1 fruit fly cellular context compared by ENCODE assay signal in genomic region chr3L:9410754-9411423, dm6.
TF ChIP-seq lines count a peak whose summit lies in the region.

Gene CG4022, minus strand, starts transcription at chr3L:9410832.
Gene Cpsf5, plus strand, starts transcription at chr3L:9411038.

TF ChIP-seq in whole organism, embryonic, 481 proteins besides CTCF, POLR2A, EP300 and RAD21 (continued from another document):
- TF ChIP-seq CG14014 (GFP tag; IDR thresholded peaks at IDR 0.05; lab: Robert Waterston, UW) (peak; percentile 82), CG4617 (GFP tag; optimal IDR thresholded peaks at IDR 0.05; lab: Kevin White, UChicago; ENCODE audit: borderline replicate concordance) (peak; percentile 85), HLHmδ (GFP tag; optimal IDR thresholded peaks at IDR 0.05; lab: Kevin White, UChicago) (no peak), ranshi (GFP tag; IDR thresholded peaks at IDR 0.05; lab: Robert Waterston, UW) (peak; percentile 82; the same call in 1 of the 2 replicates), cad (GFP tag; optimal IDR thresholded peaks at IDR 0.05; lab: Kevin White, UChicago) (no peak), zf30C (GFP tag; optimal IDR thresholded peaks at IDR 0.05; lab: Kevin White, UChicago) (no peak), CG3281 (GFP tag; optimal IDR thresholded peaks at IDR 0.05; lab: Kevin White, UChicago) (peak; percentile 79), maf-S (GFP tag; optimal IDR thresholded peaks at IDR 0.05; lab: Kevin White, UChicago) (peak; percentile 49), HmgD (GFP tag; optimal IDR thresholded peaks at IDR 0.05; lab: Kevin White, UChicago) (no peak), CHES-1-like (GFP tag; optimal IDR thresholded peaks at IDR 0.05; lab: Kevin White, UChicago) (peak; percentile 60), CG12299 (tag; optimal IDR thresholded peaks at IDR 0.05; lab: Kevin White, UChicago) (peak; percentile 84), Ets65A (GFP tag; lab: Kevin White, UChicago) (peak; percentile 90), croc (GFP tag; conservative IDR thresholded peaks at IDR 0.05; lab: Robert Waterston, UW) (peak; percentile 73), CG10321 (GFP tag; IDR thresholded peaks at IDR 0.05; lab: Robert Waterston, UW) (peak; percentile 40; the same call in 1 of the 2 replicates), peb (GFP tag; IDR thresholded peaks at IDR 0.05; lab: Robert Waterston, UW) (peak; percentile 73), CG7987 (GFP tag; optimal IDR thresholded peaks at IDR 0.05; lab: Kevin White, UChicago) (no peak), Nf-YA (GFP tag; IDR thresholded peaks at IDR 0.05; lab: Robert Waterston, UW) (peak; percentile 71), CG32532 (GFP tag; IDR thresholded peaks at IDR 0.05; lab: Robert Waterston, UW) (peak; percentile 91), Usf (GFP tag; optimal IDR thresholded peaks at IDR 0.05; lab: Kevin White, UChicago) (peak; percentile 32), CG8765 (GFP tag; IDR thresholded peaks at IDR 0.05; lab: Robert Waterston, UW) (peak; percentile 66; the same call in 1 of the 2 replicates), CG4360 (GFP tag; IDR thresholded peaks at IDR 0.05; lab: Robert Waterston, UW) (no peak), gem (tag; optimal IDR thresholded peaks at IDR 0.05; lab: Kevin White, UChicago) (peak; percentile 93), CG6654 (GFP tag; optimal IDR thresholded peaks at IDR 0.05; lab: Kevin White, UChicago) (no peak), CG2678 (tag; optimal IDR thresholded peaks at IDR 0.05; lab: Kevin White, UChicago) (peak; percentile 85), CG12659 (GFP tag; optimal IDR thresholded peaks at IDR 0.05; lab: Kevin White, UChicago) (peak; percentile 91), CG10431 (GFP tag; optimal IDR thresholded peaks at IDR 0.05; lab: Kevin White, UChicago) (peak; percentile 81), CG9876 (GFP tag; optimal IDR thresholded peaks at IDR 0.05; lab: Kevin White, UChicago) (no peak), Mrtf (GFP tag; IDR thresholded peaks at IDR 0.05; lab: Robert Waterston, UW) (peak; percentile 40; the same call in 1 of the 3 replicates), Xrp1 (GFP tag; IDR thresholded peaks at IDR 0.05; lab: Robert Waterston, UW) (peak; percentile 89), zen (tag; optimal IDR thresholded peaks at IDR 0.05; lab: Kevin White, UChicago) (peak; percentile 86), Chrac-16 (GFP tag; optimal IDR thresholded peaks at IDR 0.05; lab: Kevin White, UChicago) (peak; percentile 85), yki (optimal IDR thresholded peaks at IDR 0.05; lab: Kevin White, UChicago) (no peak), trh (GFP tag; optimal IDR thresholded peaks at IDR 0.05; lab: Kevin White, UChicago) (peak; percentile 65), gsb-n (tag; optimal IDR thresholded peaks at IDR 0.05; lab: Kevin White, UChicago) (peak; percentile 84), CG30020 (tag; optimal IDR thresholded peaks at IDR 0.05; lab: Kevin White, UChicago) (peak; percentile 78), Dad (GFP tag; optimal IDR thresholded peaks at IDR 0.05; lab: Kevin White, UChicago) (peak; percentile 34), gt (GFP tag; IDR thresholded peaks at IDR 0.05; lab: Robert Waterston, UW) (peak; percentile 40; the same call in 1 of the 2 replicates), CG6765 (GFP tag; optimal IDR thresholded peaks at IDR 0.05; lab: Kevin White, UChicago) (no peak), az2 (GFP tag; optimal IDR thresholded peaks at IDR 0.05; lab: Kevin White, UChicago) (peak; percentile 85), CG5953 (GFP tag; IDR thresholded peaks at IDR 0.05; lab: Robert Waterston, UW) (peak; percentile 1; the same call in 1 of the 2 replicates), Kr (GFP tag; optimal IDR thresholded peaks at IDR 0.05; lab: Kevin White, UChicago) (no peak), btn (GFP tag; optimal IDR thresholded peaks at IDR 0.05; lab: Kevin White, UChicago) (no peak), Antp (GFP tag; optimal IDR thresholded peaks at IDR 0.05; lab: Kevin White, UChicago) (peak; percentile 48), Dek (tag; optimal IDR thresholded peaks at IDR 0.05; lab: Kevin White, UChicago) (peak; percentile 83), Ravus (GFP tag; IDR thresholded peaks at IDR 0.05; lab: Robert Waterston, UW) (peak; percentile 25; the same call in 1 of the 2 replicates), sens-2 (GFP tag; IDR thresholded peaks at IDR 0.05; lab: Robert Waterston, UW) (0 out of 2 replicates have a peak, but pooled peaks have one; percentile 29), fd64A (GFP tag; optimal IDR thresholded peaks at IDR 0.05; lab: Kevin White, UChicago) (no peak), Sry-β (GFP tag; optimal IDR thresholded peaks at IDR 0.05; lab: Kevin White, UChicago) (peak; percentile 42), CoRest (tag; optimal IDR thresholded peaks at IDR 0.05; lab: Kevin White, UChicago) (peak; percentile 91), CG1832 (GFP tag; optimal IDR thresholded peaks at IDR 0.05; lab: Kevin White, UChicago) (no peak), eyg (GFP tag; optimal IDR thresholded peaks at IDR 0.05; lab: Kevin White, UChicago) (peak; percentile 2), hkb (optimal IDR thresholded peaks at IDR 0.05; lab: Kevin White, UChicago) (no peak), hkb (GFP tag; IDR thresholded peaks at IDR 0.05; lab: Robert Waterston, UW) (peak; percentile 87), run (tag; optimal IDR thresholded peaks at IDR 0.05; lab: Kevin White, UChicago) (peak; percentile 54), sim (GFP tag; IDR thresholded peaks at IDR 0.05; lab: Robert Waterston, UW) (no peak), CG18262 (tag; optimal IDR thresholded peaks at IDR 0.05; lab: Kevin White, UChicago) (peak; percentile 84), ATbp (GFP tag; optimal IDR thresholded peaks at IDR 0.05; lab: Kevin White, UChicago) (peak; percentile 62), twi (tag; optimal IDR thresholded peaks at IDR 0.05; lab: Kevin White, UChicago) (peak; percentile 83), CG33557 (GFP tag; optimal IDR thresholded peaks at IDR 0.05; lab: Kevin White, UChicago) (peak; percentile 86), unpg (GFP tag; optimal IDR thresholded peaks at IDR 0.05; lab: Kevin White, UChicago) (peak; percentile 87), ab (GFP tag; optimal IDR thresholded peaks at IDR 0.05; lab: Kevin White, UChicago) (peak; percentile 45), CG10543 (GFP tag; optimal IDR thresholded peaks at IDR 0.05; lab: Kevin White, UChicago) (peak; percentile 92), pros (GFP tag; optimal IDR thresholded peaks at IDR 0.05; lab: Kevin White, UChicago) (no peak), B-H1 (GFP tag; IDR thresholded peaks at IDR 0.05; lab: Robert Waterston, UW) (peak; percentile 63; the same call in 2 of the 3 replicates), pum (GFP tag; optimal IDR thresholded peaks at IDR 0.05; lab: Kevin White, UChicago) (peak; percentile 61), shn (GFP tag; optimal IDR thresholded peaks at IDR 0.05; lab: Kevin White, UChicago) (peak; percentile 44), CG2712 (tag; optimal IDR thresholded peaks at IDR 0.05; lab: Kevin White, UChicago) (peak; percentile 91), Atf3 (GFP tag; optimal IDR thresholded peaks at IDR 0.05; lab: Kevin White, UChicago) (peak; percentile 36), sna (GFP tag; IDR thresholded peaks at IDR 0.05; lab: Robert Waterston, UW; ENCODE audit: partially characterized antibody) (no peak), CG3163 (GFP tag; optimal IDR thresholded peaks at IDR 0.05; lab: Kevin White, UChicago) (peak; percentile 18), CG1647 (GFP tag; optimal IDR thresholded peaks at IDR 0.05; lab: Kevin White, UChicago) (peak; percentile 53), CG14441 (GFP tag; IDR thresholded peaks at IDR 0.05; lab: Robert Waterston, UW) (peak; percentile 83), CG2116 (GFP tag; optimal IDR thresholded peaks at IDR 0.05; lab: Kevin White, UChicago) (peak; percentile 83), CG14710 (tag; optimal IDR thresholded peaks at IDR 0.05; lab: Kevin White, UChicago) (peak; percentile 90), esg (GFP tag; conservative IDR thresholded peaks at IDR 0.05; lab: Robert Waterston, UW) (peak; percentile 79), CG30431 (GFP tag; optimal IDR thresholded peaks at IDR 0.05; lab: Kevin White, UChicago) (peak; percentile 52), gfzf (GFP tag; optimal IDR thresholded peaks at IDR 0.05; lab: Kevin White, UChicago) (peak; percentile 71), CG12391 (tag; optimal IDR thresholded peaks at IDR 0.05; lab: Kevin White, UChicago) (peak; percentile 95), CG9932 (GFP tag; IDR thresholded peaks at IDR 0.05; lab: Robert Waterston, UW) (peak; percentile 93), CG15479 (GFP tag; optimal IDR thresholded peaks at IDR 0.05; lab: Kevin White, UChicago) (peak; percentile 66), CG3407 (GFP tag; optimal IDR thresholded peaks at IDR 0.05; lab: Kevin White, UChicago) (peak; percentile 68), CG8290 (GFP tag; optimal IDR thresholded peaks at IDR 0.05; lab: Kevin White, UChicago) (peak; percentile 80), CG8290 (tag; optimal IDR thresholded peaks at IDR 0.05; lab: Kevin White, UChicago) (peak; percentile 31 to 35), B-H2 (GFP tag; optimal IDR thresholded peaks at IDR 0.05; lab: Kevin White, UChicago) (peak; percentile 89), zen2 (GFP tag; IDR thresholded peaks at IDR 0.05; lab: Robert Waterston, UW; ENCODE audit: partially characterized antibody) (no peak; the same call in 2 of the 3 replicates), ac (GFP tag; optimal IDR thresholded peaks at IDR 0.05; lab: Kevin White, UChicago) (peak; percentile 20), CG30403 (GFP tag; optimal IDR thresholded peaks at IDR 0.05; lab: Kevin White, UChicago) (peak; percentile 90), CG2199 (GFP tag; IDR thresholded peaks at IDR 0.05; lab: Robert Waterston, UW) (peak; percentile 26; the same call in 1 of the 3 replicates), CG43689 (GFP tag; IDR thresholded peaks at IDR 0.05; lab: Robert Waterston, UW) (peak; percentile 71; the same call in 1 of the 2 replicates), slbo (GFP tag; IDR thresholded peaks at IDR 0.05; lab: Robert Waterston, UW) (peak; percentile 90), CkIIα-i1 (GFP tag; IDR thresholded peaks at IDR 0.05; lab: Robert Waterston, UW) (no peak), Tbp (GFP tag; optimal IDR thresholded peaks at IDR 0.05; lab: Kevin White, UChicago) (no peak), CG14050 (GFP tag; IDR thresholded peaks at IDR 0.05; lab: Robert Waterston, UW) (peak; percentile 74), CG17912 (GFP tag; optimal IDR thresholded peaks at IDR 0.05; lab: Kevin White, UChicago) (peak; percentile 56), sima (GFP tag; optimal IDR thresholded peaks at IDR 0.05; lab: Kevin White, UChicago) (no peak), cato (GFP tag; optimal IDR thresholded peaks at IDR 0.05; lab: Kevin White, UChicago; ENCODE audit: borderline replicate concordance) (peak; percentile 54), Opbp (GFP tag; IDR thresholded peaks at IDR 0.05; lab: Robert Waterston, UW; ENCODE audit: partially characterized antibody) (no peak), gcm (GFP tag; optimal IDR thresholded peaks at IDR 0.05; lab: Kevin White, UChicago) (peak; percentile 78), emc (GFP tag; optimal IDR thresholded peaks at IDR 0.05; lab: Kevin White, UChicago) (peak; percentile 27), CG12744 (GFP tag; optimal IDR thresholded peaks at IDR 0.05; lab: Kevin White, UChicago) (peak; percentile 62), sc (optimal IDR thresholded peaks at IDR 0.05; lab: Kevin White, UChicago) (no peak), sc (GFP tag; optimal IDR thresholded peaks at IDR 0.05; lab: Kevin White, UChicago) (peak; percentile 16), salm (tag; optimal IDR thresholded peaks at IDR 0.05; lab: Kevin White, UChicago) (peak; percentile 43), CG3726 (GFP tag; IDR thresholded peaks at IDR 0.05; lab: Robert Waterston, UW) (no peak), CG1233 (GFP tag; optimal IDR thresholded peaks at IDR 0.05; lab: Kevin White, UChicago) (peak; percentile 42), CG4854 (GFP tag; optimal IDR thresholded peaks at IDR 0.05; lab: Kevin White, UChicago) (peak; percentile 62), abd-A (tag; optimal IDR thresholded peaks at IDR 0.05; lab: Kevin White, UChicago) (peak; percentile 97), ken (GFP tag; IDR thresholded peaks at IDR 0.05; lab: Robert Waterston, UW) (peak; percentile 87), fd96Cb (tag; optimal IDR thresholded peaks at IDR 0.05; lab: Kevin White, UChicago) (peak; percentile 68), chif (GFP tag; optimal IDR thresholded peaks at IDR 0.05; lab: Kevin White, UChicago) (peak; percentile 63 to 70), CG11456 (GFP tag; IDR thresholded peaks at IDR 0.05; lab: Robert Waterston, UW) (peak; percentile 78; the same call in 2 of the 3 replicates), jumu (GFP tag; optimal IDR thresholded peaks at IDR 0.05; lab: Kevin White, UChicago) (peak; percentile 67), bsh (GFP tag; optimal IDR thresholded peaks at IDR 0.05; lab: Kevin White, UChicago) (peak in 1 of 2 experiments; percentile 87), sr (GFP tag; IDR thresholded peaks at IDR 0.05; lab: Robert Waterston, UW) (0 out of 3 replicates have a peak, but pooled peaks have one; percentile 17), CG31224 (GFP tag; IDR thresholded peaks at IDR 0.05; lab: Robert Waterston, UW) (peak; percentile 57), gro (GFP tag; optimal IDR thresholded peaks at IDR 0.05; lab: Kevin White, UChicago) (peak; percentile 23), trem (tag; optimal IDR thresholded peaks at IDR 0.05; lab: Kevin White, UChicago) (peak; percentile 85)
